Fruit fly (Drosophila melanogaster) whole organism, embryonic: Measurements from ENCODE around the gene temp.

Experiments used
- ATbp ChIP-seq: fragments of 200-800 bp; sonication (Bioruptor generic); optimal IDR thresholded peaks from 2 replicates; lab custom pipeline; 2017; ENCODE audit warnings: missing biosample characterization, mild to moderate bottlenecking, missing genetic modification characterization, missing genetic modification reagents
- B-H1 ChIP-seq: fragments of 200-800 bp; sonication (Bioruptor generic); IDR thresholded peaks from 3 replicates; pipeline ENCODE4 v1.3.6; 2022; ENCODE audit warnings: missing biosample characterization, missing genetic modification characterization
- Blimp-1 ChIP-seq: fragments of 200-800 bp; sonication (Bioruptor generic); optimal IDR thresholded peaks from 3 replicates; lab custom pipeline; 2018; ENCODE audit warnings: missing biosample characterization, missing genetic modification characterization, mild to moderate bottlenecking, moderate library complexity, missing genetic modification reagents
- CG12236 ChIP-seq: fragments of 200-800 bp; sonication (Bioruptor generic); optimal IDR thresholded peaks from 2 replicates; lab custom pipeline; 2016; ENCODE audit warnings: missing biosample characterization, missing genetic modification characterization
- CG13424 ChIP-seq: fragments of 200-800 bp; sonication (Bioruptor generic); optimal IDR thresholded peaks from 2 replicates; lab custom pipeline; 2019; ENCODE audit warnings: missing biosample characterization, mild to moderate bottlenecking, missing genetic modification characterization, moderate library complexity
- CG14710 ChIP-seq: fragments of 200-800 bp; sonication (Bioruptor generic); optimal IDR thresholded peaks from 3 replicates; lab custom pipeline; 2019; ENCODE audit warnings: missing biosample characterization, mild to moderate bottlenecking, missing genetic modification characterization, moderate library complexity
- CG15011 ChIP-seq: fragments of 200-800 bp; sonication (Bioruptor generic); optimal IDR thresholded peaks from 3 replicates; lab custom pipeline; 2018; ENCODE audit warnings: missing biosample characterization, mild to moderate bottlenecking, missing genetic modification characterization
- CG1602 ChIP-seq: fragments of 200-800 bp; sonication (Bioruptor generic); optimal IDR thresholded peaks from 3 replicates; lab custom pipeline; 2016; ENCODE audit warnings: missing biosample characterization, missing genetic modification characterization
- CG17568 ChIP-seq: fragments of 200-800 bp; sonication (Bioruptor generic); optimal IDR thresholded peaks from 2 replicates; lab custom pipeline; 2018; ENCODE audit warnings: missing biosample characterization, mild to moderate bottlenecking, missing genetic modification characterization, moderate library complexity
- CG17612 ChIP-seq: fragments of 200-800 bp; sonication (Bioruptor generic); IDR thresholded peaks from 2 replicates; pipeline ENCODE4 v1.3.6; 2022; ENCODE audit warnings: missing biosample characterization, missing genetic modification characterization
- CG18619 ChIP-seq: fragments of 200-800 bp; sonication (Bioruptor generic); optimal IDR thresholded peaks from 3 replicates; lab custom pipeline; 2017; ENCODE audit warnings: missing biosample characterization, mild to moderate bottlenecking, missing genetic modification characterization
- CG2199 ChIP-seq: fragments of 200-800 bp; sonication (Bioruptor generic); IDR thresholded peaks from 3 replicates; pipeline ENCODE4 v1.3.6; 2022; ENCODE audit warnings: missing biosample characterization, missing genetic modification characterization
- CG2712 ChIP-seq: fragments of 200-800 bp; optimal IDR thresholded peaks from 3 replicates; lab custom pipeline; 2019; ENCODE audit warnings: missing biosample characterization, mild to moderate bottlenecking, missing genetic modification characterization, moderate library complexity
- CG3281 ChIP-seq: fragments of 200-800 bp; sonication (Bioruptor generic); optimal IDR thresholded peaks from 3 replicates; lab custom pipeline; 2017; ENCODE audit warnings: missing biosample characterization, mild to moderate bottlenecking, missing genetic modification characterization
- CG33213 ChIP-seq: fragments of 200-800 bp; sonication (Bioruptor generic); optimal IDR thresholded peaks from 3 replicates; lab custom pipeline; 2016; ENCODE audit warnings: missing biosample characterization, missing genetic modification characterization
- CG4854 ChIP-seq: fragments of 200-800 bp; sonication (Bioruptor generic); optimal IDR thresholded peaks from 2 replicates; lab custom pipeline; 2016; ENCODE audit warnings: missing biosample characterization, missing genetic modification characterization, inconsistent platforms
- CG6272 ChIP-seq: fragments of 200-800 bp; sonication (Bioruptor generic); IDR thresholded peaks from 2 replicates; pipeline ENCODE4 v1.3.6; 2022; ENCODE audit warnings: missing biosample characterization, missing genetic modification characterization
- CG7839 ChIP-seq: fragments of 200-800 bp; sonication (Bioruptor generic); optimal IDR thresholded peaks from 3 replicates; lab custom pipeline; 2018; ENCODE audit warnings: missing biosample characterization, mild to moderate bottlenecking, missing genetic modification characterization, moderate library complexity
- CHES-1-like ChIP-seq: fragments of 200-800 bp; sonication (Bioruptor generic); optimal IDR thresholded peaks from 2 replicates; lab custom pipeline; 2016; ENCODE audit warnings: missing biosample characterization, missing genetic modification characterization
- CTCF ChIP-seq: fragments of 200-800 bp; sonication (Bioruptor generic); optimal IDR thresholded peaks from 2 replicates; lab custom pipeline; 2017; ENCODE audit warnings: missing biosample characterization, mild to moderate bottlenecking, missing genetic modification characterization, moderate library complexity
- Deaf1 ChIP-seq: fragments of 200-800 bp; optimal IDR thresholded peaks from 3 replicates; lab custom pipeline; 2019; ENCODE audit warnings: missing biosample characterization, mild to moderate bottlenecking, missing genetic modification characterization, moderate library complexity
- Ets97D ChIP-seq: fragments of 200-800 bp; sonication (Bioruptor generic); optimal IDR thresholded peaks from 3 replicates; lab custom pipeline; 2016; ENCODE audit warnings: missing biosample characterization, missing genetic modification characterization
- Fer2 ChIP-seq: fragments of 200-800 bp; sonication (Bioruptor generic); optimal IDR thresholded peaks from 2 replicates; lab custom pipeline; 2018; ENCODE audit warnings: missing biosample characterization, mild to moderate bottlenecking, missing genetic modification characterization, moderate library complexity
- Hr51 ChIP-seq, 2 experiments: fragments of 200-800 bp; sonication (Bioruptor generic); optimal IDR thresholded peaks; 2 replicates in 1 of 2; 3 replicates in 1 of 2; lab custom pipeline; 2016 to 2018; ENCODE audit warnings: missing biosample characterization in 2 of 2, missing genetic modification characterization in 2 of 2, mild to moderate bottlenecking in 1 of 2, moderate library complexity in 1 of 2
- Rx ChIP-seq: fragments of 200-800 bp; sonication (Bioruptor generic); IDR thresholded peaks from 2 replicates; pipeline ENCODE4 v1.3.6; 2022; ENCODE audit warnings: missing biosample characterization, missing genetic modification characterization
- Xrp1 ChIP-seq: fragments of 200-800 bp; sonication (Bioruptor generic); IDR thresholded peaks from 2 replicates; pipeline ENCODE4 v1.3.6; 2022; ENCODE audit warnings: missing biosample characterization, missing genetic modification characterization
- ap ChIP-seq: fragments of 200-800 bp; sonication (Bioruptor generic); IDR thresholded peaks from 2 replicates; pipeline ENCODE4 v1.3.6; 2022; ENCODE audit warnings: missing biosample characterization, missing genetic modification characterization
- ato ChIP-seq: fragments of 200-800 bp; sonication (Bioruptor generic); IDR thresholded peaks from 2 replicates; pipeline ENCODE4 v1.3.6; 2022; ENCODE audit warnings: missing biosample characterization, missing genetic modification characterization; ENCODE audit not compliant: partially characterized antibody
- bsh ChIP-seq, 2 experiments: fragments of 200-800 bp; sonication (Bioruptor generic); optimal IDR thresholded peaks; 2 replicates each; lab custom pipeline; 2017 to 2018; ENCODE audit warnings: mild to moderate bottlenecking in 2 of 2, missing biosample characterization in 2 of 2, missing genetic modification characterization in 2 of 2, moderate library complexity in 1 of 2
- cas ChIP-seq: fragments of 200-800 bp; sonication (Bioruptor generic); IDR thresholded peaks from 2 replicates; pipeline ENCODE4 v1.3.6; 2022; ENCODE audit warnings: missing biosample characterization, missing genetic modification characterization
- corto ChIP-seq: fragments of 200-800 bp; sonication (Bioruptor generic); optimal IDR thresholded peaks from 2 replicates; lab custom pipeline; 2016; ENCODE audit warnings: missing biosample characterization, mild to moderate bottlenecking, missing genetic modification characterization, moderate library complexity
- croc ChIP-seq: fragments of 200-800 bp; sonication (Bioruptor generic); conservative IDR thresholded peaks from 3 replicates; pipeline ENCODE4 v1.3.6; 2022; ENCODE audit warnings: missing biosample characterization, missing genetic modification characterization
- crol ChIP-seq: fragments of 200-800 bp; sonication (Bioruptor generic); IDR thresholded peaks from 2 replicates; pipeline ENCODE4 v1.3.6; 2022; ENCODE audit warnings: missing biosample characterization, missing genetic modification characterization
- dm ChIP-seq: fragments of 200-800 bp; sonication (Bioruptor generic); optimal IDR thresholded peaks from 3 replicates; lab custom pipeline; 2016; ENCODE audit warnings: missing biosample characterization, missing genetic modification characterization
- eve ChIP-seq, 2 experiments: fragments of >200 bp; optimal IDR thresholded peaks; 2 replicates each; lab custom pipeline; 2017; ENCODE audit warnings: missing biosample characterization in 2 of 2, missing genetic modification characterization in 2 of 2
- eyg ChIP-seq: fragments of 200-800 bp; sonication (Bioruptor generic); optimal IDR thresholded peaks from 3 replicates; lab custom pipeline; 2016; ENCODE audit warnings: missing biosample characterization, missing genetic modification characterization
- fd3F ChIP-seq: fragments of 200-800 bp; sonication (Bioruptor generic); optimal IDR thresholded peaks from 2 replicates; lab custom pipeline; 2018; ENCODE audit warnings: missing biosample characterization, mild to moderate bottlenecking, missing genetic modification characterization, moderate library complexity
- jing ChIP-seq: fragments of 200-800 bp; sonication (Bioruptor generic); optimal IDR thresholded peaks from 2 replicates; lab custom pipeline; 2018; ENCODE audit warnings: missing biosample characterization, mild to moderate bottlenecking, missing genetic modification characterization
- jumu ChIP-seq: fragments of 200-800 bp; sonication (Bioruptor generic); optimal IDR thresholded peaks from 3 replicates; lab custom pipeline; 2016; ENCODE audit warnings: missing biosample characterization, missing genetic modification characterization
- otp ChIP-seq: fragments of 200-800 bp; sonication (Bioruptor generic); IDR thresholded peaks from 3 replicates; pipeline ENCODE4, ENCODE4 v1.3.6; 2022; ENCODE audit warnings: missing biosample characterization, missing genetic modification characterization
- pita ChIP-seq: fragments of 200-800 bp; sonication (Bioruptor generic); optimal IDR thresholded peaks from 2 replicates; lab custom pipeline; 2017; ENCODE audit warnings: missing biosample characterization, mild to moderate bottlenecking, missing genetic modification characterization
- repo ChIP-seq: fragments of 200-800 bp; sonication (Bioruptor generic); optimal IDR thresholded peaks from 2 replicates; lab custom pipeline; 2016; ENCODE audit warnings: missing biosample characterization, missing genetic modification characterization
- run ChIP-seq: fragments of 200-800 bp; sonication (Bioruptor generic); optimal IDR thresholded peaks from 3 replicates; lab custom pipeline; 2018; ENCODE audit warnings: missing biosample characterization, mild to moderate bottlenecking, missing genetic modification characterization
- sd ChIP-seq: fragments of 200-800 bp; sonication (Bioruptor generic); optimal IDR thresholded peaks from 3 replicates; lab custom pipeline; 2018; ENCODE audit warnings: missing biosample characterization, mild to moderate bottlenecking, missing genetic modification characterization, moderate library complexity
- sens-2 ChIP-seq: fragments of 200-800 bp; sonication (Bioruptor generic); IDR thresholded peaks from 2 replicates; pipeline ENCODE4 v1.3.6; 2022; ENCODE audit warnings: missing biosample characterization, missing genetic modification characterization
- zen ChIP-seq: fragments of 200-800 bp; sonication (Bioruptor generic); optimal IDR thresholded peaks from 3 replicates; lab custom pipeline; 2018; ENCODE audit warnings: missing biosample characterization, mild to moderate bottlenecking, missing genetic modification characterization, moderate library complexity

Gene temp

DNA sequence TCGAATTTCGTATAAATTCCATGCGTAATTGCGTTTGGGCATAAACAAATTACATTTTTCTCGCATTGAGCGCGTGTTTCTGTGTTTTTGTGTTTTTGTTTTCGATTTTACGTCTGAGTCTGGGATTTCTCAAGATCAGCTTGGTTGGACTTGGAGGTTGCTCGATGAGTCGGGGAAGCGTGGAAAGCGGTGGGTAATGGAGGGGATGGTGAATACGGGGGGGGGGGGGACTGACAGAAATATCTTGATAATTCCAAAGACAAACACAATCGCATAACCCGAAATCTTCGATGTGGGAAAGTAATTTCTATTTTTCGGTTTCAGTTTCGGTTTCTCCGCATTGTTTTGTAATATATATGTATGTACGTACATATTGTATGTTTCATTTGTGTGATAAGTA lies 43.0 kb upstream of the temp start:
- TF ChIP-seq CHES-1-like (GFP tag; lab: Kevin White, UChicago) = no peak
- TF ChIP-seq jing (GFP tag; lab: Kevin White, UChicago) = no peak
- TF ChIP-seq Deaf1 = no peak
- TF ChIP-seq Rx (GFP tag; lab: Robert Waterston, UW) = no peak
- TF ChIP-seq CG17568 = no peak
- TF ChIP-seq CG15011 (GFP tag; lab: Kevin White, UChicago) = no peak
- no peak for TF ChIP-seq repo (GFP tag; lab: Kevin White, UChicago)
- no peak for TF ChIP-seq CG14710 (tag; lab: Kevin White, UChicago)
- TF ChIP-seq CG7839 = no peak
- no peak for TF ChIP-seq bsh (GFP tag; optimal IDR thresholded peaks at IDR 0.05; lab: Kevin White, UChicago)
- peak; percentile 84 for TF ChIP-seq crol (GFP tag; lab: Robert Waterston, UW)
- TF ChIP-seq CG1602 = no peak
- TF ChIP-seq Ets97D (GFP tag; lab: Kevin White, UChicago) = no peak
- TF ChIP-seq ap (GFP tag; lab: Robert Waterston, UW) = no peak
- TF ChIP-seq otp (GFP tag; lab: Robert Waterston, UW) = peak; percentile 62; the same call in 1 of the 3 replicates
- TF ChIP-seq Fer2 = no peak
- TF ChIP-seq CG33213 (GFP tag; lab: Kevin White, UChicago) = no peak
- no peak for TF ChIP-seq Hr51 (GFP tag; optimal IDR thresholded peaks at IDR 0.05; lab: Kevin White, UChicago)
- no peak for TF ChIP-seq CG17612 (GFP tag; lab: Robert Waterston, UW)
- TF ChIP-seq sd (tag; lab: Kevin White, UChicago) = peak; percentile 78
- TF ChIP-seq pita (GFP tag; lab: Kevin White, UChicago) = no peak
- peak; percentile 18 for TF ChIP-seq CG3281 (GFP tag; lab: Kevin White, UChicago)
- no peak for TF ChIP-seq CG12236 (GFP tag; lab: Kevin White, UChicago)
- no peak for TF ChIP-seq zen (tag; lab: Kevin White, UChicago)
- TF ChIP-seq corto (GFP tag; lab: Kevin White, UChicago) = no peak
- no peak for TF ChIP-seq fd3F (GFP tag; lab: Kevin White, UChicago)
- TF ChIP-seq Blimp-1 (GFP tag; lab: Kevin White, UChicago) = peak; percentile 56
- no peak for TF ChIP-seq CG4854 (GFP tag; lab: Kevin White, UChicago)
- 0 out of 3 replicates have a peak, but pooled peaks have one; percentile 30 for TF ChIP-seq CG2199 (GFP tag; lab: Robert Waterston, UW)
- no peak for TF ChIP-seq ATbp
- no peak for TF ChIP-seq CG18619 (GFP tag; lab: Kevin White, UChicago)
- TF ChIP-seq croc (GFP tag; lab: Robert Waterston, UW) = no peak
- no peak for TF ChIP-seq sens-2
- TF ChIP-seq dm = no peak
- TF ChIP-seq eve (GFP tag; optimal IDR thresholded peaks at IDR 0.05; lab: Kevin White, UChicago) = peak in 1 of 2 experiments; percentile 2
- TF ChIP-seq Xrp1 = 0 out of 2 replicates have a peak, but pooled peaks have one; percentile 5
- no peak for TF ChIP-seq CG13424 (tag; lab: Kevin White, UChicago)
- TF ChIP-seq CG6272 (GFP tag; lab: Robert Waterston, UW) = no peak
- no peak for TF ChIP-seq CTCF (GFP tag; lab: Kevin White, UChicago)
- no peak for TF ChIP-seq jumu (GFP tag; lab: Kevin White, UChicago)
- no peak for TF ChIP-seq CG2712 (tag; lab: Kevin White, UChicago)
- no peak for TF ChIP-seq ato (GFP tag; lab: Robert Waterston, UW)
- TF ChIP-seq eyg (GFP tag; lab: Kevin White, UChicago) = no peak
- TF ChIP-seq B-H1 (GFP tag; lab: Robert Waterston, UW) = no peak
- TF ChIP-seq cas (GFP tag; lab: Robert Waterston, UW) = no peak
- no peak for TF ChIP-seq run (tag; lab: Kevin White, UChicago)
